Fruit fly (Drosophila melanogaster): ENCODE results near the gene Xport-A.
A peak's percentile ranks its signal among the peaks of the same experiment; 100 is the strongest.

Gene Xport-A

dm6 chr3R:19889603-19890187, 25.5 kb downstream of the Xport-A start (continued):
- peak; percentile 75 for TF ChIP-seq CG10979 (tag; optimal IDR thresholded peaks at IDR 0.05)
- peak; percentile 88 for TF ChIP-seq sr (GFP tag; IDR thresholded peaks at IDR 0.05)
- TF ChIP-seq CG10366 (GFP tag; IDR thresholded peaks at IDR 0.05): peak; percentile 46; the same call in 1 of the 2 replicates
- TF ChIP-seq CG9817 (tag; optimal IDR thresholded peaks at IDR 0.05): peak; percentile 73
- peak; percentile 54 for TF ChIP-seq CG4424 (GFP tag; optimal IDR thresholded peaks at IDR 0.05)
- TF ChIP-seq Fer2 (tag; optimal IDR thresholded peaks at IDR 0.05): peak; percentile 49
- TF ChIP-seq CG17361 (GFP tag; IDR thresholded peaks at IDR 0.05): peak; percentile 78
- TF ChIP-seq Ada2b (GFP tag; IDR thresholded peaks at IDR 0.05): peak; percentile 55; the same call in 1 of the 2 replicates
- no peak for TF ChIP-seq kni (GFP tag; optimal IDR thresholded peaks at IDR 0.05)
- no peak for TF ChIP-seq knrl (GFP tag; IDR thresholded peaks at IDR 0.05; ENCODE audit: partially characterized antibody)
- TF ChIP-seq CG30431 (GFP tag; optimal IDR thresholded peaks at IDR 0.05): peak; percentile 23
- TF ChIP-seq Deaf1 (tag; optimal IDR thresholded peaks at IDR 0.05): peak; percentile 66
- TF ChIP-seq CG14667 (GFP tag; IDR thresholded peaks at IDR 0.05): no peak
- peak; percentile 76 for TF ChIP-seq fd3F (GFP tag; optimal IDR thresholded peaks at IDR 0.05)
- TF ChIP-seq CG9215 (GFP tag; IDR thresholded peaks at IDR 0.05): peak; percentile 69
- TF ChIP-seq Six4 (GFP tag; optimal IDR thresholded peaks at IDR 0.05): peak; percentile 69
- TF ChIP-seq Dref (GFP tag; IDR thresholded peaks at IDR 0.05): no peak
- TF ChIP-seq esg (GFP tag; conservative IDR thresholded peaks at IDR 0.05): peak; percentile 53
- TF ChIP-seq CrebB (tag; optimal IDR thresholded peaks at IDR 0.05): peak; percentile 44
- peak; percentile 13 for TF ChIP-seq B-H2 (GFP tag; optimal IDR thresholded peaks at IDR 0.05)
- TF ChIP-seq CG1792 (GFP tag; optimal IDR thresholded peaks at IDR 0.05): no peak
- peak; percentile 40 for TF ChIP-seq CG2875 (GFP tag; optimal IDR thresholded peaks at IDR 0.05)
- TF ChIP-seq E2f2 (GFP tag; IDR thresholded peaks at IDR 0.05): peak; percentile 46; the same call in 1 of the 2 replicates
- TF ChIP-seq CG12299 (tag; optimal IDR thresholded peaks at IDR 0.05): peak; percentile 45
- TF ChIP-seq kay (GFP tag; optimal IDR thresholded peaks at IDR 0.05): peak; percentile 13
- TF ChIP-seq CG6175 (GFP tag; IDR thresholded peaks at IDR 0.05): 0 out of 3 replicates have a peak, but pooled peaks have one; percentile 11
- no peak for TF ChIP-seq pita (GFP tag; optimal IDR thresholded peaks at IDR 0.05)
- TF ChIP-seq wdn (GFP tag; IDR thresholded peaks at IDR 0.05): 0 out of 2 replicates have a peak, but pooled peaks have one; percentile 30
- no peak for TF ChIP-seq ssp (GFP tag; IDR thresholded peaks at IDR 0.05)
- peak; percentile 86 for TF ChIP-seq CoRest (tag; optimal IDR thresholded peaks at IDR 0.05)
- TF ChIP-seq D19B (GFP tag; optimal IDR thresholded peaks at IDR 0.05): peak; percentile 82
- peak; percentile 58; the same call in 1 of the 2 replicates for TF ChIP-seq sob (GFP tag; IDR thresholded peaks at IDR 0.05)
- TF ChIP-seq Usf (GFP tag; optimal IDR thresholded peaks at IDR 0.05): peak; percentile 41
- peak; percentile 56 for TF ChIP-seq CG14710 (tag; optimal IDR thresholded peaks at IDR 0.05)
- TF ChIP-seq Sox102F (GFP tag; optimal IDR thresholded peaks at IDR 0.05): peak; percentile 67
- peak; percentile 27 for TF ChIP-seq CG33213 (GFP tag; optimal IDR thresholded peaks at IDR 0.05)
- TF ChIP-seq kah (GFP tag; optimal IDR thresholded peaks at IDR 0.05): peak; percentile 44
- TF ChIP-seq CG17568 (GFP tag; optimal IDR thresholded peaks at IDR 0.05): no peak
- no peak for TF ChIP-seq Sin3A (optimal IDR thresholded peaks at IDR 0.05)
- TF ChIP-seq Adf1 (GFP tag; IDR thresholded peaks at IDR 0.05): peak; percentile 95
- peak; percentile 16 for TF ChIP-seq fd64A (GFP tag; optimal IDR thresholded peaks at IDR 0.05)
- TF ChIP-seq psq (GFP tag; optimal IDR thresholded peaks at IDR 0.05): no peak
- TF ChIP-seq CG18599 (GFP tag; optimal IDR thresholded peaks at IDR 0.05): peak; percentile 89
- no peak for TF ChIP-seq D (optimal IDR thresholded peaks at IDR 0.05)
- TF ChIP-seq D (GFP tag; optimal IDR thresholded peaks at IDR 0.05): peak; percentile 67
- TF ChIP-seq CG16863 (GFP tag; optimal IDR thresholded peaks at IDR 0.05): no peak
- TF ChIP-seq z (GFP tag; IDR thresholded peaks at IDR 0.05): peak; percentile 72; the same call in 2 of the 3 replicates
- peak; percentile 81 for TF ChIP-seq cg (GFP tag; optimal IDR thresholded peaks at IDR 0.05)
- TF ChIP-seq CG10654 (GFP tag; optimal IDR thresholded peaks at IDR 0.05): peak; percentile 70
- TF ChIP-seq sc (optimal IDR thresholded peaks at IDR 0.05): no peak
- TF ChIP-seq sc (GFP tag; optimal IDR thresholded peaks at IDR 0.05): no peak

Data from whole organism, embryonic.